Fruit fly (Drosophila melanogaster) whole organism, embryonic: Measurements from ENCODE around the gene RabGGTa.

Experiments used
- ATbp ChIP-seq: fragments of 200-800 bp; sonication (Bioruptor generic); optimal IDR thresholded peaks from 2 replicates; lab custom pipeline; 2017; ENCODE audit warnings: missing biosample characterization, mild to moderate bottlenecking, missing genetic modification characterization, missing genetic modification reagents
- CG11247 ChIP-seq: fragments of 200-800 bp; sonication (Bioruptor generic); IDR thresholded peaks from 2 replicates; pipeline ENCODE4 v1.3.6; 2022; ENCODE audit warnings: missing biosample characterization, missing genetic modification characterization
- CG11695 ChIP-seq: fragments of 200-800 bp; sonication (Bioruptor generic); IDR thresholded peaks from 3 replicates; pipeline ENCODE4 v1.3.6; 2022; ENCODE audit warnings: missing biosample characterization, missing genetic modification characterization
- CG1233 ChIP-seq: fragments of 200-800 bp; sonication (Bioruptor generic); optimal IDR thresholded peaks from 4 replicates; lab custom pipeline; 2018; ENCODE audit warnings: missing biosample characterization, mild to moderate bottlenecking, missing genetic modification characterization
- CG13424 ChIP-seq: fragments of 200-800 bp; sonication (Bioruptor generic); optimal IDR thresholded peaks from 2 replicates; lab custom pipeline; 2019; ENCODE audit warnings: missing biosample characterization, mild to moderate bottlenecking, missing genetic modification characterization, moderate library complexity
- CG14860 ChIP-seq: fragments of 200-800 bp; sonication (Bioruptor generic); IDR thresholded peaks from 3 replicates; pipeline ENCODE4 v1.3.6; 2022; ENCODE audit warnings: missing biosample characterization, missing genetic modification characterization; ENCODE audit not compliant: partially characterized antibody
- CG1529 ChIP-seq: fragments of 200-800 bp; sonication (Bioruptor generic); optimal IDR thresholded peaks from 3 replicates; lab custom pipeline; 2018; ENCODE audit warnings: missing biosample characterization, missing genetic modification characterization
- CG1602 ChIP-seq: fragments of 200-800 bp; sonication (Bioruptor generic); optimal IDR thresholded peaks from 3 replicates; lab custom pipeline; 2016; ENCODE audit warnings: missing biosample characterization, missing genetic modification characterization
- CG1647 ChIP-seq: fragments of 200-800 bp; sonication (Bioruptor generic); optimal IDR thresholded peaks from 3 replicates; lab custom pipeline; 2016; ENCODE audit warnings: missing biosample characterization, missing genetic modification characterization
- CG16815 ChIP-seq: fragments of 200-800 bp; sonication (Bioruptor generic); optimal IDR thresholded peaks from 3 replicates; lab custom pipeline; 2017; ENCODE audit warnings: missing biosample characterization, mild to moderate bottlenecking, missing genetic modification characterization
- CG17385 ChIP-seq: fragments of 200-800 bp; sonication (Bioruptor generic); optimal IDR thresholded peaks from 3 replicates; lab custom pipeline; 2018; ENCODE audit warnings: missing biosample characterization, mild to moderate bottlenecking, missing genetic modification characterization
- CG18619 ChIP-seq: fragments of 200-800 bp; sonication (Bioruptor generic); optimal IDR thresholded peaks from 3 replicates; lab custom pipeline; 2017; ENCODE audit warnings: missing biosample characterization, mild to moderate bottlenecking, missing genetic modification characterization
- CG3065 ChIP-seq: fragments of 200-800 bp; sonication (Bioruptor generic); optimal IDR thresholded peaks from 2 replicates; lab custom pipeline; 2016; ENCODE audit warnings: missing biosample characterization, missing genetic modification characterization
- CG5180 ChIP-seq: fragments of 200-800 bp; sonication (Bioruptor generic); optimal IDR thresholded peaks from 3 replicates; lab custom pipeline; 2017; ENCODE audit warnings: missing biosample characterization, missing genetic modification characterization, mild to moderate bottlenecking, moderate library complexity, missing genetic modification reagents
- CG5953 ChIP-seq: fragments of 200-800 bp; sonication (Bioruptor generic); IDR thresholded peaks from 2 replicates; pipeline ENCODE4 v1.3.6; 2022; ENCODE audit warnings: missing biosample characterization, missing genetic modification characterization
- CG6689 ChIP-seq: fragments of 200-800 bp; sonication (Bioruptor generic); IDR thresholded peaks from 2 replicates; pipeline ENCODE4 v1.3.6; 2022; ENCODE audit warnings: missing biosample characterization, missing genetic modification characterization
- CG6854 ChIP-seq: fragments of 200-800 bp; sonication (Bioruptor generic); optimal IDR thresholded peaks from 3 replicates; lab custom pipeline; 2017; ENCODE audit warnings: missing biosample characterization, mild to moderate bottlenecking, missing genetic modification characterization
- CG9609 ChIP-seq: fragments of 200-800 bp; sonication (Bioruptor generic); optimal IDR thresholded peaks from 3 replicates; lab custom pipeline; 2016; ENCODE audit warnings: missing biosample characterization, missing genetic modification characterization
- D ChIP-seq, 2 experiments: fragments of 200-800 bp in 1 of 2; fragments of >200 bp in 1 of 2; sonication (Bioruptor generic) in 1 of 2; optimal IDR thresholded peaks; 2 replicates in 1 of 2; 3 replicates in 1 of 2; lab custom pipeline; 2017; ENCODE audit warnings: mild to moderate bottlenecking in 1 of 2, missing biosample characterization in 1 of 2, missing genetic modification characterization in 1 of 2, missing genetic modification reagents in 1 of 2
- Dfd ChIP-seq, 2 experiments: fragments of >200 bp; optimal IDR thresholded peaks; 2 replicates each; lab custom pipeline; 2017; ENCODE audit warnings: missing biosample characterization in 2 of 2, missing genetic modification characterization in 2 of 2
- Dll ChIP-seq: fragments of 200-800 bp; sonication (Bioruptor generic); IDR thresholded peaks from 4 replicates; pipeline ENCODE4 v1.3.6; 2022; ENCODE audit warnings: missing biosample characterization, missing genetic modification characterization; ENCODE audit not compliant: partially characterized antibody
- H2.0 ChIP-seq: fragments of 200-800 bp; sonication (Bioruptor generic); IDR thresholded peaks from 2 replicates; pipeline ENCODE4 v1.3.6; 2022; ENCODE audit warnings: missing biosample characterization, missing genetic modification characterization
- Hmr ChIP-seq: fragments of 200-800 bp; sonication (Bioruptor generic); optimal IDR thresholded peaks from 3 replicates; lab custom pipeline; 2017; ENCODE audit warnings: mild to moderate bottlenecking, missing biosample characterization, missing genetic modification reagents, missing genetic modification characterization
- Hr39 ChIP-seq: fragments of >200 bp; optimal IDR thresholded peaks from 2 replicates; lab custom pipeline; 2017
- Hr78 ChIP-seq, 2 experiments: fragments of 200-800 bp in 1 of 2; fragments of >200 bp in 1 of 2; sonication (Bioruptor generic) in 1 of 2; optimal IDR thresholded peaks; 2 replicates each; lab custom pipeline; 2017 to 2019; ENCODE audit warnings: missing biosample characterization in 2 of 2, missing genetic modification characterization in 2 of 2, mild to moderate bottlenecking in 1 of 2, moderate library complexity in 1 of 2
- Jarid2 ChIP-seq: fragments of 200-800 bp; sonication (Bioruptor generic); optimal IDR thresholded peaks from 3 replicates; lab custom pipeline; 2017; ENCODE audit warnings: mild to moderate bottlenecking, missing biosample characterization, missing genetic modification reagents, missing genetic modification characterization
- Max ChIP-seq: fragments of 200-800 bp; sonication (Bioruptor generic); optimal IDR thresholded peaks from 2 replicates; lab custom pipeline; 2016; ENCODE audit warnings: missing biosample characterization, mild to moderate bottlenecking, missing genetic modification characterization
- NfI ChIP-seq: fragments of 200-800 bp; sonication (Bioruptor generic); optimal IDR thresholded peaks from 3 replicates; lab custom pipeline; 2018; ENCODE audit warnings: missing biosample characterization, mild to moderate bottlenecking, missing genetic modification characterization, moderate library complexity
- PHDP ChIP-seq: fragments of 200-800 bp; sonication (Bioruptor generic); optimal IDR thresholded peaks from 3 replicates; lab custom pipeline; 2018; ENCODE audit warnings: missing biosample characterization, mild to moderate bottlenecking, missing genetic modification characterization, moderate library complexity
- Rx ChIP-seq: fragments of 200-800 bp; sonication (Bioruptor generic); IDR thresholded peaks from 2 replicates; pipeline ENCODE4 v1.3.6; 2022; ENCODE audit warnings: missing biosample characterization, missing genetic modification characterization
- ase ChIP-seq: fragments of 200-800 bp; sonication (Bioruptor generic); IDR thresholded peaks from 3 replicates; pipeline ENCODE4 v1.3.6; 2022; ENCODE audit warnings: missing biosample characterization, missing genetic modification characterization
- bbx ChIP-seq: fragments of 200-800 bp; sonication (Bioruptor generic); IDR thresholded peaks from 2 replicates; pipeline ENCODE4 v1.3.6; 2022; ENCODE audit warnings: missing biosample characterization, missing genetic modification characterization; ENCODE audit not compliant: partially characterized antibody
- chm ChIP-seq: fragments of 200-800 bp; sonication (Bioruptor generic); IDR thresholded peaks from 2 replicates; pipeline ENCODE4 v1.3.6; 2022; ENCODE audit warnings: missing biosample characterization, missing genetic modification characterization
- dati ChIP-seq: fragments of 200-800 bp; sonication (Bioruptor generic); IDR thresholded peaks from 2 replicates; pipeline ENCODE4 v1.3.6; 2022; ENCODE audit warnings: missing biosample characterization, missing genetic modification characterization
- dpn ChIP-seq, 2 experiments: fragments of 200-800 bp; sonication (Bioruptor generic); optimal IDR thresholded peaks; 3 replicates each; lab custom pipeline; 2016; ENCODE audit warnings: missing biosample characterization in 2 of 2, missing genetic modification characterization in 2 of 2
- dysf ChIP-seq: fragments of 200-800 bp; sonication (Bioruptor generic); IDR thresholded peaks from 3 replicates; pipeline ENCODE4 v1.3.6; 2022; ENCODE audit warnings: missing biosample characterization, missing genetic modification characterization
- en ChIP-seq: fragments of 200-800 bp; sonication (Bioruptor generic); optimal IDR thresholded peaks from 2 replicates; lab custom pipeline; 2016; ENCODE audit warnings: missing biosample characterization, missing genetic modification characterization
- exex ChIP-seq: fragments of 200-800 bp; sonication (Bioruptor generic); optimal IDR thresholded peaks from 4 replicates; lab custom pipeline; 2018; ENCODE audit warnings: missing biosample characterization, mild to moderate bottlenecking, missing genetic modification characterization, moderate library complexity
- gem ChIP-seq: fragments of 200-800 bp; sonication (Bioruptor generic); optimal IDR thresholded peaks from 2 replicates; lab custom pipeline; 2019; ENCODE audit warnings: missing biosample characterization, mild to moderate bottlenecking, missing genetic modification characterization, moderate library complexity
- h ChIP-seq: fragments of >200 bp; optimal IDR thresholded peaks from 2 replicates; lab custom pipeline; 2017
- hbn ChIP-seq: fragments of 200-800 bp; sonication (Bioruptor generic); IDR thresholded peaks from 2 replicates; pipeline ENCODE4 v1.3.6; 2022; ENCODE audit warnings: missing biosample characterization, missing genetic modification characterization; ENCODE audit not compliant: partially characterized antibody
- jumu ChIP-seq: fragments of 200-800 bp; sonication (Bioruptor generic); optimal IDR thresholded peaks from 3 replicates; lab custom pipeline; 2016; ENCODE audit warnings: missing biosample characterization, missing genetic modification characterization
- lab ChIP-seq: fragments of 200-800 bp; sonication (Bioruptor generic); optimal IDR thresholded peaks from 3 replicates; lab custom pipeline; 2017; ENCODE audit warnings: missing biosample characterization, missing genetic modification characterization, mild to moderate bottlenecking, moderate library complexity, missing genetic modification reagents
- ro ChIP-seq: fragments of 200-800 bp; sonication (Bioruptor generic); IDR thresholded peaks from 2 replicates; pipeline ENCODE4 v1.3.6; 2022; ENCODE audit warnings: missing biosample characterization, missing genetic modification characterization
- run ChIP-seq: fragments of 200-800 bp; sonication (Bioruptor generic); optimal IDR thresholded peaks from 3 replicates; lab custom pipeline; 2018; ENCODE audit warnings: missing biosample characterization, mild to moderate bottlenecking, missing genetic modification characterization
- sd ChIP-seq: fragments of 200-800 bp; sonication (Bioruptor generic); optimal IDR thresholded peaks from 3 replicates; lab custom pipeline; 2018; ENCODE audit warnings: missing biosample characterization, mild to moderate bottlenecking, missing genetic modification characterization, moderate library complexity
- slp2 ChIP-seq: fragments of 200-800 bp; sonication (Bioruptor generic); optimal IDR thresholded peaks from 2 replicates; lab custom pipeline; 2016; ENCODE audit warnings: missing biosample characterization, missing genetic modification characterization
- sug ChIP-seq: fragments of 200-800 bp; optimal IDR thresholded peaks from 2 replicates; lab custom pipeline; 2019; ENCODE audit warnings: missing biosample characterization, mild to moderate bottlenecking, missing genetic modification characterization, moderate library complexity
- tna ChIP-seq: fragments of 200-800 bp; sonication (Bioruptor generic); IDR thresholded peaks from 2 replicates; pipeline ENCODE4 v1.3.6; 2022; ENCODE audit warnings: missing biosample characterization, missing genetic modification characterization; ENCODE audit not compliant: partially characterized antibody
- usp ChIP-seq: fragments of >200 bp; optimal IDR thresholded peaks from 2 replicates; lab custom pipeline; 2017; ENCODE audit warnings: missing biosample characterization, missing genetic modification characterization

The RabGGTa gene

dm6 chr3R:5108034-5108433, 19.9 kb upstream of the RabGGTa start (continued):
- TF ChIP-seq run (tag; lab: Kevin White, UChicago) (peak; percentile 80), NfI (GFP tag; lab: Kevin White, UChicago) (peak; percentile 70), ATbp (peak; percentile 95), CG17385 (GFP tag; lab: Kevin White, UChicago) (peak; percentile 70), Hmr (GFP tag; lab: Kevin White, UChicago) (peak; percentile 94), sd (peak; percentile 80), CG13424 (tag; lab: Kevin White, UChicago) (peak; percentile 78), en (GFP tag; lab: Kevin White, UChicago) (peak; percentile 81), bbx (GFP tag; lab: Robert Waterston, UW) (no peak), CG5953 (GFP tag; lab: Robert Waterston, UW) (peak; percentile 33; the same call in 1 of the 2 replicates), dpn (GFP tag; optimal IDR thresholded peaks at IDR 0.05; lab: Kevin White, UChicago) (peak; percentile 63 to 86), hbn (GFP tag; lab: Robert Waterston, UW) (no peak), CG1602 (peak; percentile 69), CG1529 (peak; percentile 90), Max (GFP tag; lab: Kevin White, UChicago) (peak; percentile 68), CG6854 (GFP tag; lab: Kevin White, UChicago) (peak; percentile 89), Dfd (GFP tag; optimal IDR thresholded peaks at IDR 0.05; lab: Kevin White, UChicago) (no peak), jumu (GFP tag; lab: Kevin White, UChicago) (peak; percentile 54), CG11247 (GFP tag; lab: Robert Waterston, UW) (peak; percentile 62), Hr78 (GFP tag; optimal IDR thresholded peaks at IDR 0.05; lab: Kevin White, UChicago) (peak in 1 of 2 experiments; percentile 39), CG18619 (peak; percentile 90), CG3065 (peak; percentile 78), CG1233 (GFP tag; lab: Kevin White, UChicago) (peak; percentile 91), ro (GFP tag; lab: Robert Waterston, UW) (no peak), D (optimal IDR thresholded peaks at IDR 0.05; lab: Kevin White, UChicago) (no peak), D (GFP tag; optimal IDR thresholded peaks at IDR 0.05; lab: Kevin White, UChicago) (peak; percentile 91), CG5180 (GFP tag; lab: Kevin White, UChicago) (peak; percentile 72), Jarid2 (GFP tag; lab: Kevin White, UChicago) (peak; percentile 76), CG9609 (GFP tag; lab: Kevin White, UChicago) (peak; percentile 73), sug (tag; lab: Kevin White, UChicago) (peak; percentile 68), h (lab: Kevin White, UChicago) (no peak), CG1647 (GFP tag; lab: Kevin White, UChicago) (peak; percentile 83), slp2 (GFP tag; lab: Kevin White, UChicago) (peak; percentile 33), usp (GFP tag; lab: Kevin White, UChicago) (no peak), chm (GFP tag; lab: Robert Waterston, UW) (peak; percentile 90), CG14860 (no peak), exex (tag; lab: Kevin White, UChicago) (peak; percentile 70), gem (tag; lab: Kevin White, UChicago) (peak; percentile 86), CG6689 (GFP tag; lab: Robert Waterston, UW) (peak; percentile 58), tna (GFP tag; lab: Robert Waterston, UW) (no peak), Dll (GFP tag; lab: Robert Waterston, UW) (no peak), ase (GFP tag; lab: Robert Waterston, UW) (no peak), dysf (peak; percentile 68; the same call in 2 of the 3 replicates), dati (no peak), Rx (GFP tag; lab: Robert Waterston, UW) (no peak), lab (GFP tag; lab: Kevin White, UChicago) (peak; percentile 95), PHDP (peak; percentile 94), H2.0 (GFP tag; lab: Robert Waterston, UW) (peak; percentile 38), Hr39 (no peak), CG11695 (peak; percentile 79), CG16815 (GFP tag; lab: Kevin White, UChicago) (peak; percentile 50)
